Worm (Caenorhabditis elegans): ENCODE data around the gene H20E11.2.
A peak's percentile ranks its signal among the peaks of the same experiment; 100 is the strongest.
"Not testable (repeated sequence)": the region's sequence is repeated elsewhere in the genome, so short reads cannot be mapped to it uniquely, and the experiment has no call there.

Gene H20E11.2

DNA sequence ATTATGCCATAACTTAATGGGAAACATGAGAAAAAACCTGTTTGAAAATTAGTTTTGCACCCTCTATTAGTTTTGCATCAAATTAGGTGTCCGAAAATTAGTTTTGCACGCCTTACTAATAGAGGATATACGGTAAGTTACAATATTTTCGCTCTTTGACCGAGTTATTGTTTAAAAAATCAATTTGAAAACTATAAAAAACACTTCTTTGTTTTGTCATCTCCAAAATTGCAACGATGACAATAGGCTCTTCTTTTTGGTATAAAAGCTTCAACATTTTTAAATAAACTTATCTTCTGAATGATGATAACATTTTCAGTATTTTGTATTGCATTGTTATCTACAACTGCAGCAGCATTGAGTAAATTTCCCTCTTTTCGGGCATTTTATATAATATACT, at the start of gene H20E11.2:
H20E11.2 (plus strand) TSS at position 301 of the 400 bp plus-strand sequence.
- not testable (repeated sequence) for TF ChIP-seq ceh-8 (GFP tag; optimal IDR thresholded peaks at IDR 0.05); mab-9 (GFP tag; IDR thresholded peaks at IDR 0.05); aly-2 (tag; optimal IDR thresholded peaks at IDR 0.05)

DNA sequence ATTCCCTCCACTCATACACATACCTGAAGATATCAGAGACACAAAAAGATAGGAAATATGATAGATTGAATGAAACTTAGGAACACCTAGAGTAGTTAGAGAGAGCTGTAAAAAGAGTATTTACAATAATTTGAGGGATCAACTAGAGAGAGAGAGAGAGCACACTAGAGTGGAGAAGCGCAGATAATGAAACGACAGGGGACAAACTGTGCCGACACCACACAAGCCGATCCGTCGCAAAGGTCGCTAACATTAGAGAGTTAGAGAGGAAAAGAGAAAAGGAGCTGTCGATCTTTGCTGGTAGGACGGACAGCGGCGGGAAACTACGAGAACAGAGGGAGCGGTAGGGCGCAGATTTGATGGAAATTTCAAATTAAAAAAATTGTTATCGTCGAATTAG, 42.4 kb upstream of the H20E11.2 start, which contains the start of gene dyci-1:
dyci-1 (minus strand) TSS at position 122 of the 400 bp plus-strand sequence.
- peak; percentile 5 for TF ChIP-seq tbx-2 (tag; optimal IDR thresholded peaks at IDR 0.05)
- no peak for TF ChIP-seq snpc-4 (tag; optimal IDR thresholded peaks at IDR 0.05)
- peak; percentile 17 for TF ChIP-seq nhr-71 (tag; optimal IDR thresholded peaks at IDR 0.05)
- TF ChIP-seq lsy-2 (tag; optimal IDR thresholded peaks at IDR 0.05): peak in 1 of 2 experiments; percentile 49
- no peak for TF ChIP-seq C34B4.2 (tag; optimal IDR thresholded peaks at IDR 0.05)
- TF ChIP-seq vab-15 (tag; optimal IDR thresholded peaks at IDR 0.05): no peak
- TF ChIP-seq nhr-20 (tag; optimal IDR thresholded peaks at IDR 0.05): peak; percentile 46
- TF ChIP-seq lin-14 (GFP tag; optimal IDR thresholded peaks at IDR 0.05): peak; percentile 72
- TF ChIP-seq hlh-17 (GFP tag; optimal IDR thresholded peaks at IDR 0.05; ENCODE audit: borderline replicate concordance): no peak
- no peak for TF ChIP-seq sox-4 (tag; optimal IDR thresholded peaks at IDR 0.05)
- TF ChIP-seq Y116A8C.19 (tag; optimal IDR thresholded peaks at IDR 0.05; ENCODE audit: borderline replicate concordance): no peak
- TF ChIP-seq blmp-1 (tag; optimal IDR thresholded peaks at IDR 0.05): peak; percentile 3
- TF ChIP-seq grh-1 (GFP tag; IDR thresholded peaks at IDR 0.05): no peak
- no peak for TF ChIP-seq mef-2 (tag; optimal IDR thresholded peaks at IDR 0.05)
- TF ChIP-seq pqm-1 (tag; optimal IDR thresholded peaks at IDR 0.05): no peak
- TF ChIP-seq swsn-7 (tag; optimal IDR thresholded peaks at IDR 0.05): peak; percentile 14
- peak; percentile 14 to 34 for TF ChIP-seq efl-1 (optimal IDR thresholded peaks at IDR 0.05)
- TF ChIP-seq efl-1 (GFP tag; optimal IDR thresholded peaks at IDR 0.05 in 1 of 2): peak in 1 of 2 experiments; percentile 41
- TF ChIP-seq dpl-1 (GFP tag; optimal IDR thresholded peaks at IDR 0.05): peak in 2 of 3 experiments; percentile 19 to 23
- no peak for TF ChIP-seq irx-1 (tag; optimal IDR thresholded peaks at IDR 0.05)
- TF ChIP-seq hpl-2 (GFP tag; optimal IDR thresholded peaks at IDR 0.05): no peak
- TF ChIP-seq egl-13 (tag; optimal IDR thresholded peaks at IDR 0.05): no peak
- no peak for TF ChIP-seq ama-1 (optimal IDR thresholded peaks at IDR 0.05)
- TF ChIP-seq lin-35 (GFP tag; optimal IDR thresholded peaks at IDR 0.05): peak; percentile 9 to 31
- no peak for TF ChIP-seq alr-1 (tag; optimal IDR thresholded peaks at IDR 0.05; ENCODE audit: borderline replicate concordance)
- peak; percentile 29 for TF ChIP-seq nhr-237 (tag; optimal IDR thresholded peaks at IDR 0.05)
- peak; percentile 52 for TF ChIP-seq snu-23 (GFP tag; optimal IDR thresholded peaks at IDR 0.05)
- TF ChIP-seq egl-27 (tag; optimal IDR thresholded peaks at IDR 0.05): peak in 1 of 2 experiments; percentile 15
- TF ChIP-seq rnt-1 (tag; optimal IDR thresholded peaks at IDR 0.05): peak; percentile 45
- peak; percentile 0 for TF ChIP-seq lin-13 (GFP tag; optimal IDR thresholded peaks at IDR 0.05)
- no peak for TF ChIP-seq nhr-84 (tag; optimal IDR thresholded peaks at IDR 0.05)
- TF ChIP-seq elt-3 (tag; optimal IDR thresholded peaks at IDR 0.05): peak in 1 of 6 experiments; percentile 27
- TF ChIP-seq nhr-77 (tag; optimal IDR thresholded peaks at IDR 0.05): peak; percentile 74

DNA sequence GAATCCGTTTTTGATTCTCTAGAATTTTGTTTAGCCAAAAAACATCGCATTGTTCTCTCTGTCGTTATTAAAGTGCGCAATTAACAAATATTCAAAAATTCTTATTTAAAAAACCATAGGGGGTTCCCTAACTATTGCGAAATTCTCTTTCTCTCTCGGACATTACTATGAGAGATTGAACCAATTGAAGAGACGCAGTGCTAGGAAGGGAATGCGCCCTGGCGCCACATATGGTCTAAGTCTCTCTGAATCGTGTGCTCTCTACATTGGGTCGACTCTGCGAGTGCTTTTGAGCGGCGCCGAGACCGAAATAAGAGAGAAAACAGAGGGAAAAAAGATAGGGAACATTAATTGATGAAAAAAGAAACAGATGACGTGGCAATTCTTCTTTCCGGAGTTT, 41.7 kb upstream of the H20E11.2 start:
- TF ChIP-seq nhr-90 (tag; optimal IDR thresholded peaks at IDR 0.05; ENCODE audit: poor library complexity): peak; percentile 38
- peak; percentile 35 for TF ChIP-seq fkh-8 (tag; optimal IDR thresholded peaks at IDR 0.05)
- no peak for TF ChIP-seq zag-1 (tag; optimal IDR thresholded peaks at IDR 0.05)
- TF ChIP-seq C34B4.2 (tag; optimal IDR thresholded peaks at IDR 0.05): no peak
- no peak for TF ChIP-seq lin-15B (tag; optimal IDR thresholded peaks at IDR 0.05)
- no peak for TF ChIP-seq nhr-76 (tag; optimal IDR thresholded peaks at IDR 0.05)
- no peak for TF ChIP-seq unc-62 (GFP tag; optimal IDR thresholded peaks at IDR 0.05)
- TF ChIP-seq vab-15 (tag; optimal IDR thresholded peaks at IDR 0.05): no peak
- peak; percentile 19 for TF ChIP-seq ama-1 (optimal IDR thresholded peaks at IDR 0.05)
- no peak for TF ChIP-seq ztf-11 (tag; optimal IDR thresholded peaks at IDR 0.05)
- peak in 1 of 6 experiments; percentile 41 for TF ChIP-seq elt-3 (tag; optimal IDR thresholded peaks at IDR 0.05)
- TF ChIP-seq swsn-7 (tag; optimal IDR thresholded peaks at IDR 0.05): peak; percentile 76
- no peak for TF ChIP-seq hlh-17 (GFP tag; optimal IDR thresholded peaks at IDR 0.05; ENCODE audit: borderline replicate concordance)
- peak; percentile 90 for TF ChIP-seq dsc-1 (tag; optimal IDR thresholded peaks at IDR 0.05)
- no peak for TF ChIP-seq C04F5.9 (tag; optimal IDR thresholded peaks at IDR 0.05)
- no peak for TF ChIP-seq lir-3 (tag; optimal IDR thresholded peaks at IDR 0.05; ENCODE audit: poor library complexity)
- TF ChIP-seq tbx-2 (tag; optimal IDR thresholded peaks at IDR 0.05): peak; percentile 71
- TF ChIP-seq isw-1 (GFP tag; IDR thresholded peaks at IDR 0.05): peak; percentile 67
- TF ChIP-seq nhr-12 (tag; optimal IDR thresholded peaks at IDR 0.05): no peak
- peak; percentile 98 for TF ChIP-seq zip-4 (GFP tag; optimal IDR thresholded peaks at IDR 0.05)
- no peak for TF ChIP-seq nhr-11 (tag; optimal IDR thresholded peaks at IDR 0.05)
- TF ChIP-seq snu-23 (GFP tag; optimal IDR thresholded peaks at IDR 0.05): peak; percentile 89
